Fruit fly (Drosophila melanogaster) whole organism, embryonic: Measurements from ENCODE around the gene CG12592.

Source experiments
- ATbp ChIP-seq: fragments of 200-800 bp; sonication (Bioruptor generic); optimal IDR thresholded peaks from 2 replicates; lab custom pipeline; 2017; ENCODE audit warnings: missing biosample characterization, mild to moderate bottlenecking, missing genetic modification characterization, missing genetic modification reagents
- Antp ChIP-seq: fragments of 200-800 bp; sonication (Bioruptor generic); optimal IDR thresholded peaks from 3 replicates; lab custom pipeline; 2016; ENCODE audit warnings: missing biosample characterization, missing genetic modification characterization
- Asciz ChIP-seq: fragments of 200-800 bp; sonication (Bioruptor generic); optimal IDR thresholded peaks from 2 replicates; lab custom pipeline; 2017; ENCODE audit warnings: missing biosample characterization, mild to moderate bottlenecking, missing genetic modification characterization, missing genetic modification reagents
- B-H2 ChIP-seq: fragments of 200-800 bp; sonication (Bioruptor generic); optimal IDR thresholded peaks from 2 replicates; lab custom pipeline; 2018; ENCODE audit warnings: missing biosample characterization, mild to moderate bottlenecking, missing genetic modification characterization
- CG13424 ChIP-seq: fragments of 200-800 bp; sonication (Bioruptor generic); optimal IDR thresholded peaks from 2 replicates; lab custom pipeline; 2019; ENCODE audit warnings: missing biosample characterization, mild to moderate bottlenecking, missing genetic modification characterization, moderate library complexity
- CG14667 ChIP-seq: fragments of 200-800 bp; sonication (Bioruptor generic); IDR thresholded peaks from 2 replicates; pipeline ENCODE4 v1.3.6; 2022; ENCODE audit warnings: missing biosample characterization, missing genetic modification characterization
- CG15269 ChIP-seq: fragments of 200-800 bp; sonication (Bioruptor generic); optimal IDR thresholded peaks from 2 replicates; lab custom pipeline; 2018; ENCODE audit warnings: missing biosample characterization, mild to moderate bottlenecking, missing genetic modification characterization, moderate library complexity
- CG15696 ChIP-seq: fragments of 200-800 bp; sonication (Bioruptor generic); optimal IDR thresholded peaks from 2 replicates; lab custom pipeline; 2019; ENCODE audit warnings: missing biosample characterization, mild to moderate bottlenecking, missing genetic modification characterization, moderate library complexity
- CG17568 ChIP-seq: fragments of 200-800 bp; sonication (Bioruptor generic); optimal IDR thresholded peaks from 2 replicates; lab custom pipeline; 2018; ENCODE audit warnings: missing biosample characterization, mild to moderate bottlenecking, missing genetic modification characterization, moderate library complexity
- CG18599 ChIP-seq: fragments of 200-800 bp; sonication (Bioruptor generic); optimal IDR thresholded peaks from 3 replicates; lab custom pipeline; 2017; ENCODE audit warnings: missing biosample characterization, missing genetic modification characterization, mild to moderate bottlenecking, moderate library complexity, missing genetic modification reagents
- CG18619 ChIP-seq: fragments of 200-800 bp; sonication (Bioruptor generic); optimal IDR thresholded peaks from 3 replicates; lab custom pipeline; 2017; ENCODE audit warnings: missing biosample characterization, mild to moderate bottlenecking, missing genetic modification characterization
- CG2202 ChIP-seq: fragments of 200-800 bp; sonication (Bioruptor generic); optimal IDR thresholded peaks from 2 replicates; lab custom pipeline; 2018; ENCODE audit warnings: missing biosample characterization, mild to moderate bottlenecking, missing genetic modification characterization
- CG2678 ChIP-seq: fragments of 200-800 bp; sonication (Bioruptor generic); optimal IDR thresholded peaks from 3 replicates; lab custom pipeline; 2019; ENCODE audit warnings: missing biosample characterization, mild to moderate bottlenecking, missing genetic modification characterization, moderate library complexity
- CG2712 ChIP-seq: fragments of 200-800 bp; optimal IDR thresholded peaks from 3 replicates; lab custom pipeline; 2019; ENCODE audit warnings: missing biosample characterization, mild to moderate bottlenecking, missing genetic modification characterization, moderate library complexity
- CG30403 ChIP-seq: fragments of 200-800 bp; sonication (Bioruptor generic); optimal IDR thresholded peaks from 3 replicates; lab custom pipeline; 2016; ENCODE audit warnings: missing biosample characterization, missing genetic modification characterization
- CG33557 ChIP-seq: fragments of 200-800 bp; sonication (Bioruptor generic); optimal IDR thresholded peaks from 2 replicates; lab custom pipeline; 2019; ENCODE audit warnings: missing biosample characterization, mild to moderate bottlenecking, missing genetic modification characterization, moderate library complexity
- CG3407 ChIP-seq: fragments of 200-800 bp; sonication (Bioruptor generic); optimal IDR thresholded peaks from 2 replicates; lab custom pipeline; 2018; ENCODE audit warnings: missing biosample characterization, mild to moderate bottlenecking, missing genetic modification characterization
- CG34224 ChIP-seq: fragments of 200-800 bp; sonication (Bioruptor generic); IDR thresholded peaks from 3 replicates; pipeline ENCODE4 v1.3.6; 2022; ENCODE audit warnings: missing biosample characterization, missing genetic modification characterization; ENCODE audit not compliant: partially characterized antibody
- CG5180 ChIP-seq: fragments of 200-800 bp; sonication (Bioruptor generic); optimal IDR thresholded peaks from 3 replicates; lab custom pipeline; 2017; ENCODE audit warnings: missing biosample characterization, missing genetic modification characterization, mild to moderate bottlenecking, moderate library complexity, missing genetic modification reagents
- CG7556 ChIP-seq: fragments of 200-800 bp; sonication (Bioruptor generic); optimal IDR thresholded peaks from 2 replicates; lab custom pipeline; 2017; ENCODE audit warnings: missing biosample characterization, mild to moderate bottlenecking, missing genetic modification characterization
- CG9437 ChIP-seq: fragments of 200-800 bp; sonication (Bioruptor generic); optimal IDR thresholded peaks from 2 replicates; lab custom pipeline; 2018; ENCODE audit warnings: missing biosample characterization, mild to moderate bottlenecking, missing genetic modification characterization
- CG9727 ChIP-seq: fragments of 200-800 bp; sonication (Bioruptor generic); optimal IDR thresholded peaks from 3 replicates; lab custom pipeline; 2017; ENCODE audit warnings: missing biosample characterization, mild to moderate bottlenecking, missing genetic modification characterization
- D19B ChIP-seq: fragments of 200-800 bp; sonication (Bioruptor generic); optimal IDR thresholded peaks from 2 replicates; lab custom pipeline; 2017; ENCODE audit warnings: missing biosample characterization, mild to moderate bottlenecking, missing genetic modification characterization
- Hr51 ChIP-seq, 2 experiments: fragments of 200-800 bp; sonication (Bioruptor generic); optimal IDR thresholded peaks; 2 replicates in 1 of 2; 3 replicates in 1 of 2; lab custom pipeline; 2016 to 2018; ENCODE audit warnings: missing biosample characterization in 2 of 2, missing genetic modification characterization in 2 of 2, mild to moderate bottlenecking in 1 of 2, moderate library complexity in 1 of 2
- Hsf ChIP-seq: fragments of 200-800 bp; sonication (Bioruptor generic); optimal IDR thresholded peaks from 3 replicates; lab custom pipeline; 2016; ENCODE audit warnings: missing biosample characterization, missing genetic modification characterization
- Kr ChIP-seq: fragments of 200-800 bp; sonication (Bioruptor generic); optimal IDR thresholded peaks from 2 replicates; lab custom pipeline; 2017; ENCODE audit warnings: missing biosample characterization, mild to moderate bottlenecking, missing genetic modification characterization
- Max ChIP-seq: fragments of 200-800 bp; sonication (Bioruptor generic); optimal IDR thresholded peaks from 2 replicates; lab custom pipeline; 2016; ENCODE audit warnings: missing biosample characterization, mild to moderate bottlenecking, missing genetic modification characterization
- Sox102F ChIP-seq: fragments of 200-800 bp; sonication (Bioruptor generic); optimal IDR thresholded peaks from 2 replicates; lab custom pipeline; 2018; ENCODE audit warnings: missing biosample characterization, mild to moderate bottlenecking, missing genetic modification characterization, moderate library complexity
- ac ChIP-seq: fragments of 200-800 bp; sonication (Bioruptor generic); optimal IDR thresholded peaks from 3 replicates; lab custom pipeline; 2017; ENCODE audit warnings: missing biosample characterization, mild to moderate bottlenecking, missing genetic modification characterization
- bsh ChIP-seq, 2 experiments: fragments of 200-800 bp; sonication (Bioruptor generic); optimal IDR thresholded peaks; 2 replicates each; lab custom pipeline; 2017 to 2018; ENCODE audit warnings: mild to moderate bottlenecking in 2 of 2, missing biosample characterization in 2 of 2, missing genetic modification characterization in 2 of 2, moderate library complexity in 1 of 2
- cg ChIP-seq: fragments of 200-800 bp; sonication (Bioruptor generic); optimal IDR thresholded peaks from 3 replicates; lab custom pipeline; 2019; ENCODE audit warnings: missing biosample characterization, mild to moderate bottlenecking, missing genetic modification characterization, moderate library complexity
- dmrt11E ChIP-seq: fragments of 200-800 bp; sonication (Bioruptor generic); optimal IDR thresholded peaks from 3 replicates; lab custom pipeline; 2018; ENCODE audit warnings: missing biosample characterization, mild to moderate bottlenecking, missing genetic modification characterization, moderate library complexity
- dmrt99B ChIP-seq: fragments of 200-800 bp; sonication (Bioruptor generic); optimal IDR thresholded peaks from 2 replicates; lab custom pipeline; 2018; ENCODE audit warnings: missing biosample characterization, mild to moderate bottlenecking, missing genetic modification characterization, moderate library complexity
- emc ChIP-seq: fragments of 200-800 bp; sonication (Bioruptor generic); optimal IDR thresholded peaks from 2 replicates; lab custom pipeline; 2016; ENCODE audit warnings: missing biosample characterization, missing genetic modification characterization
- gcm ChIP-seq: fragments of 200-800 bp; sonication (Bioruptor generic); optimal IDR thresholded peaks from 2 replicates; lab custom pipeline; 2019; ENCODE audit warnings: missing biosample characterization, mild to moderate bottlenecking, missing genetic modification characterization, moderate library complexity
- gem ChIP-seq: fragments of 200-800 bp; sonication (Bioruptor generic); optimal IDR thresholded peaks from 2 replicates; lab custom pipeline; 2019; ENCODE audit warnings: missing biosample characterization, mild to moderate bottlenecking, missing genetic modification characterization, moderate library complexity
- grau ChIP-seq: fragments of 200-800 bp; optimal IDR thresholded peaks from 3 replicates; lab custom pipeline; 2019; ENCODE audit warnings: missing biosample characterization, mild to moderate bottlenecking, missing genetic modification characterization, moderate library complexity
- hkb ChIP-seq, 2 experiments: fragments of 200-800 bp in 1 of 2; fragments of >200 bp in 1 of 2; sonication (Bioruptor generic) in 1 of 2; IDR thresholded peaks in 1 of 2; optimal IDR thresholded peaks in 1 of 2; 2 replicates each; pipeline versions ENCODE4 v1.3.6 to Lab custom; 2017 to 2022; ENCODE audit warnings: missing biosample characterization in 1 of 2, missing genetic modification characterization in 1 of 2
- hth ChIP-seq: fragments of >200 bp; optimal IDR thresholded peaks from 2 replicates; lab custom pipeline; 2017; ENCODE audit warnings: inconsistent platforms
- lab ChIP-seq: fragments of 200-800 bp; sonication (Bioruptor generic); optimal IDR thresholded peaks from 3 replicates; lab custom pipeline; 2017; ENCODE audit warnings: missing biosample characterization, missing genetic modification characterization, mild to moderate bottlenecking, moderate library complexity, missing genetic modification reagents
- lilli ChIP-seq: fragments of 200-800 bp; sonication (Bioruptor generic); optimal IDR thresholded peaks from 3 replicates; lab custom pipeline; 2016; ENCODE audit warnings: missing biosample characterization, missing genetic modification characterization
- nau ChIP-seq: fragments of 200-800 bp; sonication (Bioruptor generic); optimal IDR thresholded peaks from 3 replicates; lab custom pipeline; 2017; ENCODE audit warnings: missing biosample characterization, mild to moderate bottlenecking, missing genetic modification characterization, missing genetic modification reagents
- nmo ChIP-seq: fragments of 200-800 bp; sonication (Bioruptor generic); optimal IDR thresholded peaks from 2 replicates; lab custom pipeline; 2018; ENCODE audit warnings: missing biosample characterization, mild to moderate bottlenecking, missing genetic modification characterization, moderate library complexity
- onecut ChIP-seq: fragments of 200-800 bp; sonication (Bioruptor generic); IDR thresholded peaks from 2 replicates; pipeline ENCODE4 v1.3.6; 2022; ENCODE audit warnings: missing biosample characterization, missing genetic modification characterization
- tap ChIP-seq: fragments of 200-800 bp; optimal IDR thresholded peaks from 3 replicates; lab custom pipeline; 2019; ENCODE audit warnings: missing biosample characterization, mild to moderate bottlenecking, missing genetic modification characterization, moderate library complexity
- vnd ChIP-seq: fragments of 200-800 bp; sonication (Bioruptor generic); IDR thresholded peaks from 3 replicates; pipeline ENCODE4 v1.3.6; 2022; ENCODE audit warnings: missing biosample characterization, missing genetic modification characterization; ENCODE audit not compliant: partially characterized antibody

Gene CG12592

DNA sequence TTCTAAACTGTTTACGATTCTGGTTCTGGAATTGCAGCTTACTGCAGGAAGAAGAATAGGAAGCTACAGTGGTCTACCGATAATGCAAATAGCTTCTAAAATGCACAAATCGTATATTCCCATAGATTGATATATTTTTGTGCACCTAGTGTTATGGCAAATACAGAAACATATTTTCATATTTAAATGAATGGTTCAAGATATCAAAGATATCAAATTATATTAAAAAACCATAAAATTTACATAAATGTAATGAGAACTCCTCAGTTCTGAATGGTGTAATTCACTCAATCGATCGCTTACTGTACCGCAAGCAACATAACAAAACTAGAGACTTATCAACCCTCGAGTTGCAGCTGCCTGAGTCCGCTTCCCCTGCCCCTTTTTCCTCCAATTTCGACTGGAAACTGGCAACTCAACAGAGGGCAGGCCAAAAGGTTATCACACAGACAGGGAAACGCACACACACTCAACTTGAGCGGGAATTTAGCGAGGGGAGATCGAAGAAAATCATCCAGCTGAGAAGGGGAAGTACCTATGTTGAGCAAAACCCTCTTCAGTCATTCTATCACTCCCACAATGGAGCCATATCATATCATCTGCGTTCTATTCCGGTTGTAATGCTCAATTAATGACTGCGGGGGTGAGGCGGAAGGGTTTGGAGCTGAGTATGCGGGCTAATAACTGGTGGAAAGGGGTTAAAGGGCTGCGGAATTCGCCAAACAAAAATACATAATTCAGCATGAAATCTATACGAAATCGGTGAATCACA lies 16.0 kb downstream of the CG12592 start (continued):
- peak; percentile 43 for TF ChIP-seq CG18599
- TF ChIP-seq CG2712 (tag; lab: Kevin White, UChicago): peak; percentile 73
- TF ChIP-seq Asciz (GFP tag; lab: Kevin White, UChicago): peak; percentile 18
- TF ChIP-seq grau (tag; lab: Kevin White, UChicago): peak; percentile 99
- peak; percentile 1 for TF ChIP-seq Hsf (GFP tag; lab: Kevin White, UChicago)
- peak; percentile 85 for TF ChIP-seq ac (GFP tag; lab: Kevin White, UChicago)
- TF ChIP-seq hkb (optimal IDR thresholded peaks at IDR 0.05; lab: Kevin White, UChicago): peak; percentile 98
- TF ChIP-seq hkb (GFP tag; IDR thresholded peaks at IDR 0.05; lab: Robert Waterston, UW): no peak
- TF ChIP-seq CG2202: peak; percentile 41
- peak; percentile 6 for TF ChIP-seq CG18619 (GFP tag; lab: Kevin White, UChicago)
- peak; percentile 67 for TF ChIP-seq gem (tag; lab: Kevin White, UChicago)
- peak; percentile 54 for TF ChIP-seq dmrt99B (tag; lab: Kevin White, UChicago)
- peak; percentile 82 for TF ChIP-seq dmrt11E (tag; lab: Kevin White, UChicago)
- peak; percentile 46 for TF ChIP-seq CG7556 (GFP tag; lab: Kevin White, UChicago)
- peak; percentile 7 for TF ChIP-seq lab (GFP tag; lab: Kevin White, UChicago)
- peak; percentile 59 for TF ChIP-seq gcm
- TF ChIP-seq CG3407: peak; percentile 23
- TF ChIP-seq CG9727 (GFP tag; lab: Kevin White, UChicago): peak; percentile 54
- TF ChIP-seq CG17568 (GFP tag; lab: Kevin White, UChicago): no peak
- TF ChIP-seq cg (GFP tag; lab: Kevin White, UChicago): peak; percentile 2
- TF ChIP-seq Hr51 (GFP tag; optimal IDR thresholded peaks at IDR 0.05; lab: Kevin White, UChicago): peak in 1 of 2 experiments; percentile 15
- TF ChIP-seq CG9437 (GFP tag; lab: Kevin White, UChicago): peak; percentile 19
- TF ChIP-seq CG30403 (GFP tag; lab: Kevin White, UChicago): peak; percentile 42
- no peak for TF ChIP-seq D19B (GFP tag; lab: Kevin White, UChicago)
- peak; percentile 12 for TF ChIP-seq Sox102F (GFP tag; lab: Kevin White, UChicago)
- TF ChIP-seq ATbp: peak; percentile 5
- TF ChIP-seq CG5180 (GFP tag; lab: Kevin White, UChicago): no peak
- no peak for TF ChIP-seq emc (GFP tag; lab: Kevin White, UChicago)
- TF ChIP-seq CG2678 (tag; lab: Kevin White, UChicago): peak; percentile 52
- peak; percentile 86 for TF ChIP-seq CG33557
- peak; percentile 4 for TF ChIP-seq Max
- peak; percentile 58 for TF ChIP-seq Kr
- no peak for TF ChIP-seq CG34224 (GFP tag; lab: Robert Waterston, UW)
- TF ChIP-seq bsh (GFP tag; optimal IDR thresholded peaks at IDR 0.05; lab: Kevin White, UChicago): peak in 1 of 2 experiments; percentile 58
- TF ChIP-seq onecut (GFP tag; lab: Robert Waterston, UW): peak; percentile 50
- peak; percentile 5 for TF ChIP-seq CG15269 (tag; lab: Kevin White, UChicago)
- peak; percentile 3 for TF ChIP-seq lilli
- TF ChIP-seq hth (lab: Kevin White, UChicago): no peak
- TF ChIP-seq B-H2 (GFP tag; lab: Kevin White, UChicago): no peak
- TF ChIP-seq Antp (GFP tag; lab: Kevin White, UChicago): no peak
- TF ChIP-seq vnd: no peak
- TF ChIP-seq CG15696 (tag; lab: Kevin White, UChicago): peak; percentile 81
- TF ChIP-seq nmo: peak; percentile 60
- no peak for TF ChIP-seq CG14667
- TF ChIP-seq tap: peak; percentile 35
- TF ChIP-seq nau: peak; percentile 5
- TF ChIP-seq CG13424 (tag; lab: Kevin White, UChicago): peak; percentile 43
